Worm (Caenorhabditis elegans): ENCODE results near the gene idpb-5.

Gene idpb-5

DNA sequence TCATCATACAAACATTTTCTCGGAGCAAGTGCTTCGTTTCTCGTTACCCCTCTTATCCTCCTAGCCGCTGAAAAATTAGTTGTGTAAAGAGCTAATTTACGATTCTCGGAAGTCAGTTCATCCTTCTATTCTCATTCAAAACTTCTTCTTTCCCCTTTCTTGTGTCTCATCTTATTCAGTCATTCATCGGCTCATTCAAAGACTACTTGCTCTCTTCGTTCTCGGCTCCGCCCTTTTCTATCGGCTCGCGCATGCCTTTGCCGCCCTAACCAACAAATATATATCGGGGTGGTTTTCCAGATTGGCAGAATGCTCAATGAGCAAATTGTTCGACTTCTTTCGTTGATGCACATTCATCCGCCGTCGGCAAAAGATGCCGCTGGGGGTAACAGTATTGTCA lies 21.1 kb downstream of the idpb-5 start, which contains the start of gene R13H4.5:
TSS of gene R13H4.5 (plus strand) at position 301 of the 400 bp plus-strand sequence.
- 0 out of 2 replicates have a peak, but pooled peaks have one; percentile 35 for TF ChIP-seq ztf-1 (GFP tag; conservative IDR thresholded peaks at IDR 0.05)
- TF ChIP-seq ztf-11 (tag; optimal IDR thresholded peaks at IDR 0.05): no peak
- no peak for TF ChIP-seq mbf-1 (tag; optimal IDR thresholded peaks at IDR 0.05)
- TF ChIP-seq fos-1 (tag; optimal IDR thresholded peaks at IDR 0.05): no peak
- no peak for TF ChIP-seq nhr-6 (tag; optimal IDR thresholded peaks at IDR 0.05)
- TF ChIP-seq sma-9 (GFP tag; optimal IDR thresholded peaks at IDR 0.05): no peak
- no peak for TF ChIP-seq sma-9 (tag; optimal IDR thresholded peaks at IDR 0.05)
- TF ChIP-seq C34F6.9 (tag; optimal IDR thresholded peaks at IDR 0.05): no peak
- TF ChIP-seq unc-55 (GFP tag; optimal IDR thresholded peaks at IDR 0.05): peak; percentile 19
- TF ChIP-seq sma-3 (GFP tag; optimal IDR thresholded peaks at IDR 0.05): no peak
- no peak for TF ChIP-seq nhr-21 (tag; optimal IDR thresholded peaks at IDR 0.05)
- TF ChIP-seq elt-3 (tag; optimal IDR thresholded peaks at IDR 0.05): no peak
- no peak for TF ChIP-seq lin-11 (tag; optimal IDR thresholded peaks at IDR 0.05)
- no peak for TF ChIP-seq mdl-1 (tag; optimal IDR thresholded peaks at IDR 0.05)
- TF ChIP-seq ceh-16 (tag; optimal IDR thresholded peaks at IDR 0.05): no peak
- no peak for TF ChIP-seq ZK546.5 (tag; optimal IDR thresholded peaks at IDR 0.05)
- TF ChIP-seq gmeb-1 (tag; optimal IDR thresholded peaks at IDR 0.05): no peak

DNA sequence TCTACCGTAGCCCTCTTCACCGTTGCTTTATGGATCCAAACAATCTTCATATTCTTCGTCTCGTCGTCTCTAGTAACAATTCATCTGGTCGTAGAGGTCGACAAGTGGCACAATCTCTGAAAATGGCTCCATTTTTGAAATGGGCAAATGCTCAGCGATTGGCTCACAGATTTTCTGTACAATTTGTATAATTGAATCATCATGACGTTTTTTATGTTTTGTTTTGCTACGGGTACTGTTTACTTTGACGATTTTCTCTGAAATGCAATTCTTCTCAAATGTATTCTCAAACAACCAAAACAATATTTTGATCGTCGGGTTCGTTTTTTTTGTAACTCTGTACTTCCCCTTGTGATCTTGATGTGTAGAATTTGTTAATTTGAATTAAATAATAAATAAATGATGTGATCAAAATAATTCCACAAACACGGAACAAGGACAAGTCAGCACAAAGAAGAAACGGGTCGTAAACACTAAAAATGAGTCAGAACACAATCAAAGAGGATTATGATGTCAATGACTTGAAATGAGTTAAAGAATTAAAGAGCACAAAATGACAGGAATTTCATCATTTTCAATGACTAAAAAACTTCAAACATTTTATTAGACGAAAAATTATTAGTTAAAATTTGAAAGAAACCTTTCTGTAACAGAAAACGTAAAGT lies 22.7 kb downstream of the idpb-5 start:
- TF ChIP-seq sma-9 (GFP tag; optimal IDR thresholded peaks at IDR 0.05) (peak; percentile 27), sma-9 (tag; optimal IDR thresholded peaks at IDR 0.05) (no peak), elt-1 (tag; optimal IDR thresholded peaks at IDR 0.05) (no peak), lsy-2 (tag; optimal IDR thresholded peaks at IDR 0.05) (peak in 1 of 2 experiments; percentile 20), ama-1 (optimal IDR thresholded peaks at IDR 0.05) (no peak), fos-1 (tag; optimal IDR thresholded peaks at IDR 0.05) (peak; percentile 63), gmeb-1 (tag; optimal IDR thresholded peaks at IDR 0.05) (no peak), nhr-21 (tag; optimal IDR thresholded peaks at IDR 0.05) (peak; percentile 29), mab-5 (tag; optimal IDR thresholded peaks at IDR 0.05) (no peak)

DNA sequence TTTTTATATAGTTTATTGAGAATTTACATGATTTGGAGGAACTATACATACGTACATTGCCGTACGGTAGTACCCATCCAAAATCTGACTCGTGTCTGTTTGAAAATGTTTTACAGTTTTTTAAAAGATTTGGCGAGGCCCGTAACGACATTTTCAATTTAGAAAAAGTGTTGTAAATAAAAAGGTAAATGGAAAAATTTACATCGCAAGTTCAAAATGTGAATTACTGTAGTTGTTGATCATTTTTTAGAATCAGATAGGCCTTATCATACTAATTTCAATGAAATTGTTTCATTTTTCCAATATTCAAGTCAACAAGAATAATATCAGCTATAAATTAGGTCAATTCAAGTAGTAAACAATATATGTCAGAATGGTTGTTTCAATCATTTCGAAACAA lies 23.5 kb downstream of the idpb-5 start, which contains the start of gene R13H4.6:
TSS of gene R13H4.6 (plus strand) at position 301 of the 400 bp plus-strand sequence.
- TF ChIP-seq alr-1 (tag; optimal IDR thresholded peaks at IDR 0.05) (no peak), unc-62 (GFP tag; optimal IDR thresholded peaks at IDR 0.05) (no peak), peb-1 (tag; optimal IDR thresholded peaks at IDR 0.05) (no peak), sma-3 (GFP tag; optimal IDR thresholded peaks at IDR 0.05) (no peak), nhr-23 (tag; optimal IDR thresholded peaks at IDR 0.05) (no peak), F13H6.1 (tag; optimal IDR thresholded peaks at IDR 0.05) (no peak), unc-55 (GFP tag; optimal IDR thresholded peaks at IDR 0.05) (no peak), unc-39 (tag; optimal IDR thresholded peaks at IDR 0.05) (no peak)

DNA sequence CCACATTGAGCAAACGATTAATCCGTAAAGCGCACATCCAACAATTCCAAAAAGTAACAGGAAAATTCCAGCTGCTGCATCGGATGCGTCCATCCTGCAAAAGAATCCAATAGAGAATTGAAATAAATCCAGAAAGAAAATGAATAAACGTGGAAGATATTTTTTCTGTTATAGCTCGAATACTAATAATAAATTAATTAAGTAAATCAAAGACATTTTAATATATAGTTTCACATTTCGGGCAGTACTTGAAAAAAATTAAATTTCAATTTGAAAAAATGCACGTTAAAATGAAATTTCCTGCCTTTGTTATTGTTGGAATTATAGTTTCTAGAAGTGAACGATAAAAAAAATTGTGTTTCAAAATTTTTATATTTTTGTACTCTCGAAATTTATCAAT lies 28.8 kb downstream of the idpb-5 start, which contains the start of gene R13H4.7:
TSS of gene R13H4.7 (minus strand) at position 101 of the 400 bp plus-strand sequence.
- TF ChIP-seq C34F6.9 (tag; optimal IDR thresholded peaks at IDR 0.05): no peak
- no peak for TF ChIP-seq lin-11 (tag; optimal IDR thresholded peaks at IDR 0.05)
- no peak for TF ChIP-seq nhr-10 (tag; optimal IDR thresholded peaks at IDR 0.05)
- no peak for TF ChIP-seq nhr-6 (tag; optimal IDR thresholded peaks at IDR 0.05)

DNA sequence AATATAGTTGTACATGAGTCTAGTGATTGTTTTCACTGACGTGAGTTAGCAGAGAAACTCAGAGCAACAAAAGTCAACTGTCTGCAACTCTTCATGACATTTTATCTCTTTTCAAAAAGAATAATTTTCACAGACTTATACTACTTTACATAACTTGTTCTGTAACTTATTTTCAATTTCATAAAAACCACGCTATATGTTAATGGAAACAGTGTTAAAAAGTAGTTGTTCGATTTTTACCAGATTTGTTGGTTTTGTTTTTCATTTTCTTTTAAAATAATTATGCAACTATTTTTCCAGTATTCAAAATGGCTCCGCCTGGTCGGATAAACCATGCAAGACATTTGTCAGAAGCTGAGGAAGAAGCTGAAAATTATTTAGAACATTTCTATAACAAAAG lies 35.7 kb downstream of the idpb-5 start, which contains the start of gene sulp-4:
TSS of gene sulp-4 (plus strand) at position 301 of the 400 bp plus-strand sequence.
- TF ChIP-seq egl-27 (tag; optimal IDR thresholded peaks at IDR 0.05) (no peak), nhr-23 (tag; optimal IDR thresholded peaks at IDR 0.05) (no peak), nhr-129 (tag; optimal IDR thresholded peaks at IDR 0.05) (no peak), snpc-4 (tag; optimal IDR thresholded peaks at IDR 0.05) (no peak), mbf-1 (tag; optimal IDR thresholded peaks at IDR 0.05) (no peak), elt-3 (tag; optimal IDR thresholded peaks at IDR 0.05) (no peak), ama-1 (optimal IDR thresholded peaks at IDR 0.05) (no peak)

DNA sequence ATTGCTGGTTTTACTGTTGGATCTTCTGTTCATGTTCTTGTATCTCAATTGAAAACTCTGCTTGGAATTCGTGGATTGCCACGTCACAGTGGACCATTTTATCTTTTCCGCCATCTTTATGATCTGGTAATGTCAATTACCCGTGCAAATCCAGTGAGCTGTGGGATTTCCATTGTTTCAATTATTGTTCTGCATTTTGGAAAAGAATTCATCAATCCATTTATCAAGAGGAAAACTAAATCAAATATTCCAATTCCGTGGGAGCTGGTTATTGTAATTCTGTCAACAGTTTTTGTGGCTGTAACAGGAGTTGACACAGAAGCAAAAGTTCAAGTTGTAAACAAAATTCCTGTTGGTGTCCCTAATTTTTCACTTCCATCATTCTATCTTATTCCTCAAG lies 37.3 kb downstream of the idpb-5 start:
- TF ChIP-seq nhr-25 (tag; optimal IDR thresholded peaks at IDR 0.05) (no peak), sem-4 (tag; optimal IDR thresholded peaks at IDR 0.05) (no peak), nhr-129 (tag; optimal IDR thresholded peaks at IDR 0.05) (no peak), nhr-237 (tag; optimal IDR thresholded peaks at IDR 0.05) (no peak), dmd-4 (tag; optimal IDR thresholded peaks at IDR 0.05) (no peak), ZK546.5 (tag; optimal IDR thresholded peaks at IDR 0.05) (no peak), R02D3.7 (tag; optimal IDR thresholded peaks at IDR 0.05) (no peak), zag-1 (tag; optimal IDR thresholded peaks at IDR 0.05) (no peak), nhr-11 (tag; optimal IDR thresholded peaks at IDR 0.05) (no peak), nhr-23 (tag; optimal IDR thresholded peaks at IDR 0.05) (no peak)
